Fruit fly (Drosophila melanogaster): ENCODE results near the gene Zw.
A peak's percentile ranks its signal among the peaks of the same experiment; 100 is the strongest.

Gene Zw

DNA sequence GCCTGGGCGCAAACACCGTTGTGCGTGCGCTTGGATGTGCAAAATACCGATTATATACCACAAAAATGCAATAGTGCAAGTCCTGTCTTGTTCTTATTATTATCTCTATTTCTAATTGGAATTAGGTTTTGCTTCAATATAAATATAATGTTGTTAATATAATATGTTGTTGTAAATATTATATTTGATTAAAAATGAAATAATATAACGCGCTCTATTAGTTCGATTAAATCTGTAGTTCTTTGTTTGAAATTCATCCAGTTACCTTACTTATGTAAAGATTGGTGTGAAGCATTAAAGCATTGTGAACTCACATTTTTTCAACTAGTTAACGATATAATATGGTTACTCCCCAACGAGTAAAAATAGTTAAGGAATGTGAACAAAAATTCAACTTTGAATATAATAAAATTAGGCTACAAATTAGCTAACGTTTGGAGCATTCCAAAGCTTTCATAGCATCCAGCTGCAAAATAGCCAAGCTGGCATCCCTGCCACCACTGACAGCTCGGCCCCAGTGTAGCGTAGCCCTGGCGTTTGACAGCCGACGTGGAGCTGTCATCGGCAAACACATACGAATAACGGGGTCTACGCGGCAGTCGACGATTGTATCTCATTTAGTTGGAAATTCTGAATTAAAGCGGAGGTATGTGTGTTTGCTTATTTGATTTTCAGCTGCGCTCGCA is 24.1 kb upstream of the Zw start, which contains the start of the genes CG12237 and Sec61gamma:
TSS of gene CG12237 (minus strand) at position 51 of the 686 bp plus-strand sequence.
TSS of gene Sec61gamma (plus strand) at position 509 of the 686 bp plus-strand sequence.
- TF ChIP-seq CG7101 (tag; optimal IDR thresholded peaks at IDR 0.05) (peak; percentile 40), Crg-1 (GFP tag; optimal IDR thresholded peaks at IDR 0.05) (no peak), CG11617 (GFP tag; optimal IDR thresholded peaks at IDR 0.05) (peak; percentile 18), ovo (GFP tag; optimal IDR thresholded peaks at IDR 0.05) (peak; percentile 95), tj (GFP tag; optimal IDR thresholded peaks at IDR 0.05) (peak; percentile 41), kay (GFP tag; ENCODE audit: borderline replicate concordance) (no peak), cic (GFP tag; optimal IDR thresholded peaks at IDR 0.05) (no peak), CG14711 (tag; optimal IDR thresholded peaks at IDR 0.05) (no peak), Hr96 (GFP tag; optimal IDR thresholded peaks at IDR 0.05) (no peak), bab1 (GFP tag; optimal IDR thresholded peaks at IDR 0.05) (peak; percentile 55), pad (GFP tag; optimal IDR thresholded peaks at IDR 0.05) (peak; percentile 39), CG1620 (GFP tag; optimal IDR thresholded peaks at IDR 0.05) (peak; percentile 65), Mnt (GFP tag; optimal IDR thresholded peaks at IDR 0.05) (peak; percentile 31), CG12768 (GFP tag; optimal IDR thresholded peaks at IDR 0.05) (peak; percentile 1)

DNA sequence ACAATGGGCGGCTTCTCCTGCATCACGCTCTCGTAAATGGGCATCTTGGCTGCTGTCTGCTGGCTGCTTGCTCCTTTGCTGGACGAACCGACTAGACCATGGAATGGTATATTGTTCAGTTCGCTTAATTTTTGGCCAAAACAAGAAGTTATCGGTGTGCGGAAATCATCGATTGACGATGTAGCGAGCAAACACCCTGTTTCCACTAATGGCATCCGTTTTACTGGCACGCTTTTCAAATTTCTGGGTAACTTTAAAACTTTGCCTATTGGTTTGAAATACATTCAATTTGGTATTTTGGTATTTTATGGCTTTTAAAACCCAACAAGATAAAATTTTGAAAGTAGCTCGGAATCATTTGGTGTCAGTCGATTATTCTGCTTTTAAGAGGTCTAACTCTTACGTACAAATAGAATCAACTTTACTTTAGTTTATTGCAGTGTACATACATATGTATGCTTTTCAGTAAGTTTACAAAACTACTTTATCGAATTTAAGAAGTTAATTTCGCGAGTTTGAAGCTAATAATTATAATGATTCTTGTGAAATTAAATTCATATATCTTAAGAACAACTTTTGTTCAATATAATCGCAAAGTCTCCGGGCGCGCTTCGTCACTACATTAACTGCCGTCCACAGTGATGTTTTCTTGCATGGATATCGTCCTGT is 21.0 kb upstream of the Zw start, which contains the start of gene Arp10:
TSS of gene Arp10 (minus strand) at position 304 of the 669 bp plus-strand sequence.
- peak; percentile 36 for TF ChIP-seq CG33017 (tag; optimal IDR thresholded peaks at IDR 0.05)
- no peak for TF ChIP-seq pad (GFP tag; optimal IDR thresholded peaks at IDR 0.05)
- no peak for TF ChIP-seq toe (GFP tag; optimal IDR thresholded peaks at IDR 0.05)
- no peak for TF ChIP-seq CG12768 (GFP tag; optimal IDR thresholded peaks at IDR 0.05)
- TF ChIP-seq bab1 (GFP tag; optimal IDR thresholded peaks at IDR 0.05) = peak; percentile 15
- TF ChIP-seq Mnt (GFP tag; optimal IDR thresholded peaks at IDR 0.05) = no peak
- TF ChIP-seq CG1620 (GFP tag; optimal IDR thresholded peaks at IDR 0.05) = no peak

DNA sequence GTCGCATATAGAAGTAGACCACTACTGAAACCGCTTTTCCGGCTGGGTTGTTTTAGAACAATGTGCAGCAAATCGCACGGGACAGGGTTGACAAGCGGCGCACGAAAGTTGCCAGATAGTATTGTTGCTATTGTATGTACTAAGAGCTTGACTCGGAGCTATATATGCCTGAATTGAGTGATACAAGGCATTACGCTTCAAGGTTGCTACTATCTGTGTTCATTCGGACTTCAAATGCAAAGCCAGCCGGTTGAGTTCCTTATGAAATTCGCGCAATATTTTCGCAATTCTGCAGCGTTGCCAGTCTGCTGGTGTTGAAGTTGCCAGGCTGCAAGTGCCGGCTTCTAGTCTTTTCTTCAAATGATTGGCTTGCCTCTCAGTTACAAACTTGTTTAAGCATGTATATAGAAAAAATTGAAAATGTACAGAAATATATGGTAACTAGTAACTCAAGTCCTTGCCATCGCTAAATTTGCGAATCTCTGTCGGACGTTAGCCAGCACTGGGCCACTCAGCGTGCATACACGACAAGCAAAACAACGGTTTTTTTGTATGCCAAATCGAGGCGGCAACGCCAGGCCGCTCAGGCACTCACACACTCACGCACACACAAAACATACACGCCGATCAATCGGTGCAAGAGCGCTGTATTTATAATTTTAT is 15.2 kb upstream of the Zw start, which contains the start of the genes Ranbp21 and Elys:
TSS of gene Ranbp21 (minus strand) at position 513 of the 663 bp plus-strand sequence.
TSS of gene Elys (plus strand) at position 549 of the 663 bp plus-strand sequence.
- TF ChIP-seq CG1620 (GFP tag; optimal IDR thresholded peaks at IDR 0.05) (peak; percentile 81), CG7101 (tag; optimal IDR thresholded peaks at IDR 0.05) (peak; percentile 58), cnc (optimal IDR thresholded peaks at IDR 0.05) (no peak), kay (GFP tag; ENCODE audit: borderline replicate concordance) (no peak), cic (GFP tag; optimal IDR thresholded peaks at IDR 0.05) (no peak), CG5204 (GFP tag; optimal IDR thresholded peaks at IDR 0.05) (no peak), tj (GFP tag; optimal IDR thresholded peaks at IDR 0.05) (peak; percentile 53), CG12768 (GFP tag; optimal IDR thresholded peaks at IDR 0.05) (peak; percentile 21), pad (GFP tag; optimal IDR thresholded peaks at IDR 0.05) (peak; percentile 71), CG14711 (tag; optimal IDR thresholded peaks at IDR 0.05) (peak; percentile 93), Clk (GFP tag; optimal IDR thresholded peaks at IDR 0.05) (peak; percentile 3), Crg-1 (GFP tag; optimal IDR thresholded peaks at IDR 0.05) (peak; percentile 56), ovo (GFP tag; optimal IDR thresholded peaks at IDR 0.05) (peak; percentile 87), CG7045 (GFP tag; optimal IDR thresholded peaks at IDR 0.05) (no peak), CG11617 (GFP tag; optimal IDR thresholded peaks at IDR 0.05) (peak; percentile 55), Mnt (GFP tag; optimal IDR thresholded peaks at IDR 0.05) (peak; percentile 66)

DNA sequence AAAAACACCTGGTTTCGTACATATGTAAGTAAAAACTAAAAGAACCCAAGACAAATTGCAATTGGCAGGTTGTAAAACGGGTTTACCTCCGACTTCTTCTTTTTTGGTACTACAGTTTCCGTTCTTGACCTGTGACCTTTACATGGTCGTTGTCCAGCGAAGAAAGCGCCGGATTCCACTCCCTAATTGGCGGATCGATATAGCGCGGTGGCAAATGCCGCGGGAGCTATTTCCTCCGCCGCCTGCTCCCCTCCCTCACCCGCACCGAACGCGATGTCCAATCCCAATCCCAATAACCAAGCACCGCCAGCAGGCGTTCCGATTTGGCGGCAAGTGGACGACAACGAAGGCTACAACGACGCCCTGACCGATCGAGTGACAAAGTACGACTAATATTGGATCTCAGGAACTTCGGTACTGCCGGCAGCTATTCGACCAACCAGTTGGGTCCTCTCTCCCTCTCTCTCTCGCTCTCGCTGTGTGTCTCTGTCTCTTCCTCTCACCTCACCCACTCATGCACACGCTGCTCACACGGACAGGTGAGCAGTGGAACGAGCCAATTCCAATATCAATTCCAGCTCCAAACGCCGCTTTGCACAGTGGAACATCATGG is 4.4 kb upstream of the Zw start:
- TF ChIP-seq Hr96 (GFP tag; optimal IDR thresholded peaks at IDR 0.05) (no peak), kay (GFP tag; ENCODE audit: borderline replicate concordance) (no peak), tj (GFP tag; optimal IDR thresholded peaks at IDR 0.05) (no peak), cnc (optimal IDR thresholded peaks at IDR 0.05) (no peak), cic (GFP tag; optimal IDR thresholded peaks at IDR 0.05) (no peak), CG1620 (GFP tag; optimal IDR thresholded peaks at IDR 0.05) (peak; percentile 29), CG12768 (GFP tag; optimal IDR thresholded peaks at IDR 0.05) (peak; percentile 1), CG33017 (tag; optimal IDR thresholded peaks at IDR 0.05) (no peak), CG11617 (GFP tag; optimal IDR thresholded peaks at IDR 0.05) (no peak), CG7045 (GFP tag; optimal IDR thresholded peaks at IDR 0.05) (no peak), Crg-1 (GFP tag; optimal IDR thresholded peaks at IDR 0.05) (no peak), bab1 (GFP tag; optimal IDR thresholded peaks at IDR 0.05) (peak; percentile 40), CG5204 (GFP tag; optimal IDR thresholded peaks at IDR 0.05) (no peak), Mnt (GFP tag; optimal IDR thresholded peaks at IDR 0.05) (no peak)

DNA sequence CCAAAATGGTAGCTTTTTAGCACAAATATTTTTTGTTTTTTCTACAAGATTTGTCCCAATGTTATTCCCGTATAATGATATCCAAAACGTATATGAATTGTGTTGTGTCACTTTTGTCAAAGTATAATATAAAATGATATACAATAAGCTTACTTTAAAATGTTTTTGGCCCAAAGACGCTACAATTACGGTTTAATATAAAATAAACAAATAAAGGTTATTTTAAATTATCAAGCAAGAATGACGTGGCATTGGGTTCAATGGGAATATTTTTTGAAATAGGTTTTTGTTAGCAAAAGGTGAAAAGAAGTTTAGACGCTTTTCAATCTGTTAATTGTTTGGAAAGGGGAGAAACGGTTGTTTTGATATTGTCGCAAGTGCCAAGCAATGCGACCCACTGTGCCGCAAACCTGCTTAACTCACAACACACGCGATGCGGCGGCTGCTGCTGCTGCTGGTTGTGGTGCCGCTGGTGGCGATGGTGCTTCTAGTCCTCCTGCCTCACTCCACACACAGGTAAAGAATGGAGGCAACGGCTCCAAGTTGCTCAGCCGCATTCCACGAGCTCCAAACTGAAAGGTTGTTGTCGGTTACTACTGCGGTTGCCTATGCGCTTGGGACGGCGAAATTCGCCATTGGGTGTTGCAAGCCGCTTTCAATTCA is 3.7 kb upstream of the Zw start:
- TF ChIP-seq Hr96 (GFP tag; optimal IDR thresholded peaks at IDR 0.05) = no peak
- TF ChIP-seq ovo (GFP tag; optimal IDR thresholded peaks at IDR 0.05) = peak; percentile 19
- TF ChIP-seq CG7045 (GFP tag; optimal IDR thresholded peaks at IDR 0.05) = peak; percentile 17
- no peak for TF ChIP-seq cic (GFP tag; optimal IDR thresholded peaks at IDR 0.05)
- TF ChIP-seq CG5204 (GFP tag; optimal IDR thresholded peaks at IDR 0.05) = peak; percentile 50
- no peak for TF ChIP-seq CG1620 (GFP tag; optimal IDR thresholded peaks at IDR 0.05)
- no peak for TF ChIP-seq CG12768 (GFP tag; optimal IDR thresholded peaks at IDR 0.05)
- TF ChIP-seq Mnt (GFP tag; optimal IDR thresholded peaks at IDR 0.05) = no peak
- TF ChIP-seq Crg-1 (GFP tag; optimal IDR thresholded peaks at IDR 0.05) = no peak
- TF ChIP-seq kay (GFP tag; ENCODE audit: borderline replicate concordance) = no peak
- TF ChIP-seq Clk (GFP tag; optimal IDR thresholded peaks at IDR 0.05) = no peak
- TF ChIP-seq CG33017 (tag; optimal IDR thresholded peaks at IDR 0.05) = no peak
- TF ChIP-seq CG11617 (GFP tag; optimal IDR thresholded peaks at IDR 0.05) = peak; percentile 60
- TF ChIP-seq cnc (optimal IDR thresholded peaks at IDR 0.05) = no peak
- no peak for TF ChIP-seq CG14711 (tag; optimal IDR thresholded peaks at IDR 0.05)
- peak; percentile 47 for TF ChIP-seq CG7101 (tag; optimal IDR thresholded peaks at IDR 0.05)
- peak; percentile 8 for TF ChIP-seq pad (GFP tag; optimal IDR thresholded peaks at IDR 0.05)
- TF ChIP-seq toe (GFP tag; optimal IDR thresholded peaks at IDR 0.05) = no peak
- no peak for TF ChIP-seq bab1 (GFP tag; optimal IDR thresholded peaks at IDR 0.05)
- peak; percentile 17 for TF ChIP-seq tj (GFP tag; optimal IDR thresholded peaks at IDR 0.05)
